Fruit fly (Drosophila melanogaster) whole organism, embryonic: ENCODE data around the gene nolo.

Experiments
- Ada2b ChIP-seq: fragments of 200-800 bp; sonication (Bioruptor generic); IDR thresholded peaks from 2 replicates; pipeline ENCODE4 v1.3.6; 2022; ENCODE audit warnings: missing biosample characterization, missing genetic modification characterization
- Atf-2 ChIP-seq: fragments of 200-800 bp; sonication (Bioruptor generic); optimal IDR thresholded peaks from 2 replicates; lab custom pipeline; 2016; ENCODE audit warnings: missing biosample characterization, missing genetic modification characterization
- Atf3 ChIP-seq: fragments of 200-800 bp; sonication (Bioruptor generic); optimal IDR thresholded peaks from 3 replicates; lab custom pipeline; 2016; ENCODE audit warnings: missing biosample characterization, missing genetic modification characterization
- B-H2 ChIP-seq: fragments of 200-800 bp; sonication (Bioruptor generic); optimal IDR thresholded peaks from 2 replicates; lab custom pipeline; 2018; ENCODE audit warnings: missing biosample characterization, mild to moderate bottlenecking, missing genetic modification characterization
- Blimp-1 ChIP-seq: fragments of 200-800 bp; sonication (Bioruptor generic); optimal IDR thresholded peaks from 3 replicates; lab custom pipeline; 2018; ENCODE audit warnings: missing biosample characterization, missing genetic modification characterization, mild to moderate bottlenecking, moderate library complexity, missing genetic modification reagents
- CG1024 ChIP-seq: fragments of 200-800 bp; sonication (Bioruptor generic); IDR thresholded peaks from 2 replicates; pipeline ENCODE4 v1.3.6; 2022; ENCODE audit warnings: missing biosample characterization, missing genetic modification characterization
- CG10366 ChIP-seq: fragments of 200-800 bp; sonication (Bioruptor generic); IDR thresholded peaks from 2 replicates; pipeline ENCODE4 v1.3.6; 2022; ENCODE audit warnings: missing biosample characterization, missing genetic modification characterization
- CG12071 ChIP-seq: fragments of 200-800 bp; sonication (Bioruptor generic); optimal IDR thresholded peaks from 3 replicates; lab custom pipeline; 2018; ENCODE audit warnings: missing biosample characterization, mild to moderate bottlenecking, missing genetic modification characterization
- CG14050 ChIP-seq: fragments of 200-800 bp; sonication (Bioruptor generic); IDR thresholded peaks from 3 replicates; pipeline ENCODE4 v1.3.6; 2022; ENCODE audit warnings: missing biosample characterization, missing genetic modification characterization
- CG14441 ChIP-seq: fragments of 200-800 bp; sonication (Bioruptor generic); IDR thresholded peaks from 2 replicates; pipeline ENCODE4 v1.3.6; 2022; ENCODE audit warnings: missing biosample characterization, missing genetic modification characterization
- CG1529 ChIP-seq: fragments of 200-800 bp; sonication (Bioruptor generic); optimal IDR thresholded peaks from 3 replicates; lab custom pipeline; 2018; ENCODE audit warnings: missing biosample characterization, missing genetic modification characterization
- CG15696 ChIP-seq: fragments of 200-800 bp; sonication (Bioruptor generic); optimal IDR thresholded peaks from 2 replicates; lab custom pipeline; 2019; ENCODE audit warnings: missing biosample characterization, mild to moderate bottlenecking, missing genetic modification characterization, moderate library complexity
- CG17359 ChIP-seq: fragments of 200-800 bp; sonication (Bioruptor generic); optimal IDR thresholded peaks from 3 replicates; lab custom pipeline; 2018; ENCODE audit warnings: missing biosample characterization, mild to moderate bottlenecking, missing genetic modification characterization, moderate library complexity
- CG17612 ChIP-seq: fragments of 200-800 bp; sonication (Bioruptor generic); IDR thresholded peaks from 2 replicates; pipeline ENCODE4 v1.3.6; 2022; ENCODE audit warnings: missing biosample characterization, missing genetic modification characterization
- CG17829 ChIP-seq: fragments of 200-800 bp; optimal IDR thresholded peaks from 2 replicates; lab custom pipeline; 2019; ENCODE audit warnings: missing biosample characterization, mild to moderate bottlenecking, missing genetic modification characterization, moderate library complexity
- CG2120 ChIP-seq: fragments of 200-800 bp; sonication (Bioruptor generic); optimal IDR thresholded peaks from 3 replicates; lab custom pipeline; 2016; ENCODE audit warnings: missing biosample characterization, missing genetic modification characterization
- CG31388 ChIP-seq: fragments of 200-800 bp; sonication (Bioruptor generic); optimal IDR thresholded peaks from 2 replicates; lab custom pipeline; 2016; ENCODE audit warnings: missing biosample characterization, missing genetic modification characterization
- CG7745 ChIP-seq: fragments of 200-800 bp; sonication (Bioruptor generic); optimal IDR thresholded peaks from 2 replicates; lab custom pipeline; 2018; ENCODE audit warnings: missing biosample characterization, mild to moderate bottlenecking, missing genetic modification characterization, moderate library complexity
- CG8290 ChIP-seq, 3 experiments: fragments of 200-800 bp; sonication (Bioruptor generic); optimal IDR thresholded peaks; 2 replicates each; lab custom pipeline; 2016 to 2019; ENCODE audit warnings: missing biosample characterization in 3 of 3, missing genetic modification characterization in 3 of 3, mild to moderate bottlenecking in 2 of 3, moderate library complexity in 1 of 3
- CG9817 ChIP-seq: fragments of 200-800 bp; sonication (Bioruptor generic); optimal IDR thresholded peaks from 2 replicates; lab custom pipeline; 2018; ENCODE audit warnings: missing biosample characterization, mild to moderate bottlenecking, missing genetic modification characterization, moderate library complexity
- CrebB ChIP-seq: fragments of 200-800 bp; sonication (Bioruptor generic); optimal IDR thresholded peaks from 3 replicates; lab custom pipeline; 2018; ENCODE audit warnings: missing biosample characterization, mild to moderate bottlenecking, missing genetic modification characterization
- D19A ChIP-seq: fragments of 200-800 bp; optimal IDR thresholded peaks from 3 replicates; lab custom pipeline; 2019; ENCODE audit warnings: missing biosample characterization, mild to moderate bottlenecking, missing genetic modification characterization, moderate library complexity
- Dll ChIP-seq: fragments of 200-800 bp; sonication (Bioruptor generic); IDR thresholded peaks from 4 replicates; pipeline ENCODE4 v1.3.6; 2022; ENCODE audit warnings: missing biosample characterization, missing genetic modification characterization; ENCODE audit not compliant: partially characterized antibody
- Doc3 ChIP-seq: fragments of 200-800 bp; sonication (Bioruptor generic); IDR thresholded peaks from 3 replicates; pipeline ENCODE4 v1.3.6; 2022; ENCODE audit warnings: missing biosample characterization, missing genetic modification characterization; ENCODE audit not compliant: partially characterized antibody
- Dp ChIP-seq: fragments of 200-800 bp; sonication (Bioruptor generic); optimal IDR thresholded peaks from 2 replicates; lab custom pipeline; 2018; ENCODE audit warnings: missing biosample characterization, mild to moderate bottlenecking, missing genetic modification characterization, moderate library complexity
- HLH3B ChIP-seq: fragments of 200-800 bp; sonication (Bioruptor generic); IDR thresholded peaks from 2 replicates; pipeline ENCODE4 v1.3.6; 2022; ENCODE audit warnings: missing biosample characterization, missing genetic modification characterization
- Hand ChIP-seq: fragments of 200-800 bp; sonication (Bioruptor generic); optimal IDR thresholded peaks from 2 replicates; lab custom pipeline; 2017; ENCODE audit warnings: mild to moderate bottlenecking, missing biosample characterization, missing genetic modification reagents, missing genetic modification characterization
- Hr39 ChIP-seq: fragments of >200 bp; optimal IDR thresholded peaks from 2 replicates; lab custom pipeline; 2017
- Lhr ChIP-seq: fragments of 200-800 bp; sonication (Bioruptor generic); optimal IDR thresholded peaks from 3 replicates; lab custom pipeline; 2017; ENCODE audit warnings: mild to moderate bottlenecking, missing biosample characterization, missing genetic modification reagents, missing genetic modification characterization
- Lpt ChIP-seq: fragments of >200 bp; optimal IDR thresholded peaks from 2 replicates; lab custom pipeline; 2018; ENCODE audit warnings: missing biosample characterization, missing genetic modification characterization
- Meics ChIP-seq: fragments of 200-800 bp; sonication (Bioruptor generic); optimal IDR thresholded peaks from 2 replicates; lab custom pipeline; 2017; ENCODE audit warnings: missing biosample characterization, mild to moderate bottlenecking, missing genetic modification characterization
- Neu2 ChIP-seq: fragments of 200-800 bp; sonication (Bioruptor generic); optimal IDR thresholded peaks from 3 replicates; lab custom pipeline; 2016; ENCODE audit warnings: missing biosample characterization, missing genetic modification characterization, borderline replicate concordance
- Ravus ChIP-seq: fragments of 200-800 bp; sonication (Bioruptor generic); IDR thresholded peaks from 2 replicates; pipeline ENCODE4 v1.3.6; 2022; ENCODE audit warnings: missing biosample characterization, missing genetic modification characterization
- Ssrp ChIP-seq: fragments of 200-800 bp; sonication (Bioruptor generic); optimal IDR thresholded peaks from 2 replicates; lab custom pipeline; 2018; ENCODE audit warnings: missing biosample characterization, mild to moderate bottlenecking, missing genetic modification characterization, moderate library complexity
- Xbp1 ChIP-seq: fragments of 200-800 bp; sonication (Bioruptor generic); optimal IDR thresholded peaks from 3 replicates; lab custom pipeline; 2016; ENCODE audit warnings: missing biosample characterization, mild to moderate bottlenecking, missing genetic modification characterization
- cad ChIP-seq: fragments of >200 bp; optimal IDR thresholded peaks from 2 replicates; lab custom pipeline; 2017; ENCODE audit warnings: missing biosample characterization, missing genetic modification characterization
- crc ChIP-seq: fragments of 200-800 bp; sonication (Bioruptor generic); optimal IDR thresholded peaks from 2 replicates; lab custom pipeline; 2016; ENCODE audit warnings: missing biosample characterization, missing genetic modification characterization
- da ChIP-seq: fragments of 200-800 bp; sonication (Bioruptor generic); optimal IDR thresholded peaks from 2 replicates; lab custom pipeline; 2016; ENCODE audit warnings: missing biosample characterization, missing genetic modification characterization
- dmrt99B ChIP-seq: fragments of 200-800 bp; sonication (Bioruptor generic); optimal IDR thresholded peaks from 2 replicates; lab custom pipeline; 2018; ENCODE audit warnings: missing biosample characterization, mild to moderate bottlenecking, missing genetic modification characterization, moderate library complexity
- en ChIP-seq: fragments of 200-800 bp; sonication (Bioruptor generic); optimal IDR thresholded peaks from 2 replicates; lab custom pipeline; 2016; ENCODE audit warnings: missing biosample characterization, missing genetic modification characterization
- grau ChIP-seq: fragments of 200-800 bp; optimal IDR thresholded peaks from 3 replicates; lab custom pipeline; 2019; ENCODE audit warnings: missing biosample characterization, mild to moderate bottlenecking, missing genetic modification characterization, moderate library complexity
- gro ChIP-seq: fragments of 200-800 bp; sonication (Bioruptor generic); optimal IDR thresholded peaks from 2 replicates; lab custom pipeline; 2016; ENCODE audit warnings: missing biosample characterization, missing genetic modification characterization
- jing ChIP-seq: fragments of 200-800 bp; sonication (Bioruptor generic); optimal IDR thresholded peaks from 2 replicates; lab custom pipeline; 2018; ENCODE audit warnings: missing biosample characterization, mild to moderate bottlenecking, missing genetic modification characterization
- nau ChIP-seq: fragments of 200-800 bp; sonication (Bioruptor generic); optimal IDR thresholded peaks from 3 replicates; lab custom pipeline; 2017; ENCODE audit warnings: missing biosample characterization, mild to moderate bottlenecking, missing genetic modification characterization, missing genetic modification reagents
- nerfin-1 ChIP-seq: fragments of 200-800 bp; sonication (Bioruptor generic); optimal IDR thresholded peaks from 3 replicates; lab custom pipeline; 2019; ENCODE audit warnings: missing biosample characterization, mild to moderate bottlenecking, missing genetic modification characterization, moderate library complexity
- pb ChIP-seq: fragments of 200-800 bp; sonication (Bioruptor generic); optimal IDR thresholded peaks from 3 replicates; lab custom pipeline; 2016; ENCODE audit warnings: missing biosample characterization, missing genetic modification characterization
- ranshi ChIP-seq: fragments of 200-800 bp; sonication (Bioruptor generic); IDR thresholded peaks from 2 replicates; pipeline ENCODE4 v1.3.6; 2022; ENCODE audit warnings: missing biosample characterization, missing genetic modification characterization
- stwl ChIP-seq: fragments of 200-800 bp; sonication (Bioruptor generic); optimal IDR thresholded peaks from 3 replicates; lab custom pipeline; 2018; ENCODE audit warnings: missing biosample characterization, mild to moderate bottlenecking, missing genetic modification characterization, moderate library complexity
- trem ChIP-seq: fragments of 200-800 bp; optimal IDR thresholded peaks from 3 replicates; lab custom pipeline; 2019; ENCODE audit warnings: missing biosample characterization, mild to moderate bottlenecking, missing genetic modification characterization, moderate library complexity
- unpg ChIP-seq: fragments of 200-800 bp; sonication (Bioruptor generic); optimal IDR thresholded peaks from 3 replicates; lab custom pipeline; 2018; ENCODE audit warnings: missing biosample characterization, mild to moderate bottlenecking, missing genetic modification characterization, moderate library complexity

nolo gene

dm6 chr2L:21657426-21657825 is 26.5 kb upstream of the nolo start (continued):
- TF ChIP-seq pb (GFP tag; lab: Kevin White, UChicago) (peak; percentile 50), CG10366 (GFP tag; lab: Robert Waterston, UW) (peak; percentile 63), jing (no peak), Lpt (GFP tag; lab: Kevin White, UChicago) (no peak), CG17359 (tag; lab: Kevin White, UChicago) (peak; percentile 47), Neu2 (GFP tag; lab: Kevin White, UChicago) (no peak), CG1529 (GFP tag; lab: Kevin White, UChicago) (peak; percentile 22), CG17612 (GFP tag; lab: Robert Waterston, UW) (no peak), da (GFP tag; lab: Kevin White, UChicago) (no peak), Atf-2 (GFP tag; lab: Kevin White, UChicago) (peak; percentile 14), Blimp-1 (no peak), HLH3B (GFP tag; lab: Robert Waterston, UW) (peak; percentile 71; the same call in 1 of the 2 replicates), Hand (GFP tag; lab: Kevin White, UChicago) (no peak), gro (GFP tag; lab: Kevin White, UChicago) (peak; percentile 29), Ravus (GFP tag; lab: Robert Waterston, UW) (no peak), Lhr (GFP tag; lab: Kevin White, UChicago) (peak; percentile 78), cad (no peak), CG31388 (no peak), CG14441 (GFP tag; lab: Robert Waterston, UW) (peak; percentile 73; the same call in 1 of the 2 replicates), nerfin-1 (tag; lab: Kevin White, UChicago) (no peak), CG1024 (peak; percentile 81), CrebB (tag; lab: Kevin White, UChicago) (no peak), CG14050 (GFP tag; lab: Robert Waterston, UW) (peak; percentile 26; the same call in 1 of the 3 replicates), unpg (GFP tag; lab: Kevin White, UChicago) (peak; percentile 61), CG17829 (tag; lab: Kevin White, UChicago) (peak; percentile 66), CG8290 (GFP tag; optimal IDR thresholded peaks at IDR 0.05; lab: Kevin White, UChicago) (peak; percentile 76), CG8290 (tag; optimal IDR thresholded peaks at IDR 0.05; lab: Kevin White, UChicago) (peak; percentile 75 to 76), stwl (peak; percentile 85), Atf3 (GFP tag; lab: Kevin White, UChicago) (no peak), nau (GFP tag; lab: Kevin White, UChicago) (no peak), CG2120 (GFP tag; lab: Kevin White, UChicago) (peak; percentile 80), Dll (peak; percentile 39; the same call in 1 of the 4 replicates), trem (tag; lab: Kevin White, UChicago) (peak; percentile 44), en (GFP tag; lab: Kevin White, UChicago) (peak; percentile 29), B-H2 (GFP tag; lab: Kevin White, UChicago) (peak; percentile 22), Dp (GFP tag; lab: Kevin White, UChicago) (peak; percentile 65), ranshi (GFP tag; lab: Robert Waterston, UW) (no peak; the same call in 1 of the 2 replicates), crc (GFP tag; lab: Kevin White, UChicago) (peak; percentile 24), Meics (GFP tag; lab: Kevin White, UChicago) (peak; percentile 69), Hr39 (lab: Kevin White, UChicago) (no peak), Ada2b (peak; percentile 67), dmrt99B (no peak), D19A (tag; lab: Kevin White, UChicago) (peak; percentile 56), grau (tag; lab: Kevin White, UChicago) (peak; percentile 56), CG12071 (GFP tag; lab: Kevin White, UChicago) (no peak), Xbp1 (GFP tag; lab: Kevin White, UChicago) (peak; percentile 61), Doc3 (GFP tag; lab: Robert Waterston, UW) (peak; percentile 48; the same call in 1 of the 3 replicates), Ssrp (tag; lab: Kevin White, UChicago) (peak; percentile 36), CG15696 (tag; lab: Kevin White, UChicago) (peak; percentile 25), CG7745 (tag; lab: Kevin White, UChicago) (no peak), CG9817 (tag; lab: Kevin White, UChicago) (no peak)
